Fruit fly (Drosophila melanogaster) whole organism, adult: ENCODE results near the gene CG34163.

Experiments used
- CG11617 ChIP-seq: fragments of 200-800 bp; sonication (Bioruptor generic); optimal IDR thresholded peaks from 2 replicates; lab custom pipeline; 2017; ENCODE audit warnings: mild to moderate bottlenecking, missing biosample characterization, missing genetic modification reagents, missing genetic modification characterization
- CG12768 ChIP-seq: fragments of 200-800 bp; sonication (Bioruptor generic); optimal IDR thresholded peaks from 2 replicates; lab custom pipeline; 2017; ENCODE audit warnings: missing biosample characterization, missing genetic modification characterization, mild to moderate bottlenecking, moderate library complexity, missing genetic modification reagents
- CG14711 ChIP-seq: fragments of 200-800 bp; sonication (Bioruptor generic); optimal IDR thresholded peaks from 2 replicates; lab custom pipeline; 2018; ENCODE audit warnings: missing biosample characterization, mild to moderate bottlenecking, missing genetic modification characterization, moderate library complexity
- CG1620 ChIP-seq: fragments of 200-800 bp; sonication (Bioruptor generic); optimal IDR thresholded peaks from 2 replicates; lab custom pipeline; 2016; ENCODE audit warnings: missing biosample characterization, missing genetic modification characterization
- CG33017 ChIP-seq: fragments of 200-800 bp; sonication (Bioruptor generic); optimal IDR thresholded peaks from 2 replicates; lab custom pipeline; 2018; ENCODE audit warnings: missing biosample characterization, mild to moderate bottlenecking, missing genetic modification characterization, moderate library complexity
- CG5204 ChIP-seq: fragments of 200-800 bp; sonication (Bioruptor generic); optimal IDR thresholded peaks from 2 replicates; lab custom pipeline; 2016; ENCODE audit warnings: missing biosample characterization, missing genetic modification characterization
- CG7045 ChIP-seq: fragments of 200-800 bp; sonication (Bioruptor generic); optimal IDR thresholded peaks from 2 replicates; lab custom pipeline; 2017; ENCODE audit warnings: missing biosample characterization, mild to moderate bottlenecking, missing genetic modification characterization
- CG7101 ChIP-seq: fragments of 200-800 bp; sonication (Bioruptor generic); optimal IDR thresholded peaks from 2 replicates; lab custom pipeline; 2018; ENCODE audit warnings: missing biosample characterization, mild to moderate bottlenecking, missing genetic modification characterization, moderate library complexity
- Clk ChIP-seq: fragments of 200-800 bp; sonication (Bioruptor generic); optimal IDR thresholded peaks from 2 replicates; lab custom pipeline; 2017; ENCODE audit warnings: missing biosample characterization, missing genetic modification characterization
- Crg-1 ChIP-seq: fragments of 200-800 bp; sonication (Bioruptor generic); optimal IDR thresholded peaks from 2 replicates; lab custom pipeline; 2016; ENCODE audit warnings: missing biosample characterization, missing genetic modification characterization
- Hr96 ChIP-seq: fragments of 200-800 bp; sonication (Bioruptor generic); optimal IDR thresholded peaks from 2 replicates; lab custom pipeline; 2016; ENCODE audit warnings: missing biosample characterization, missing genetic modification characterization
- Mnt ChIP-seq: fragments of 200-800 bp; sonication (Bioruptor generic); optimal IDR thresholded peaks from 2 replicates; lab custom pipeline; 2016; ENCODE audit warnings: missing biosample characterization, mild to moderate bottlenecking, missing genetic modification characterization
- bab1 ChIP-seq: fragments of 200-800 bp; sonication (Bioruptor generic); optimal IDR thresholded peaks from 3 replicates; lab custom pipeline; 2019; ENCODE audit warnings: missing biosample characterization, mild to moderate bottlenecking, missing genetic modification characterization, moderate library complexity
- cic ChIP-seq: fragments of 200-800 bp; sonication (Bioruptor generic); optimal IDR thresholded peaks from 2 replicates; lab custom pipeline; 2017; ENCODE audit warnings: missing biosample characterization, mild to moderate bottlenecking, missing genetic modification characterization, moderate library complexity
- cnc ChIP-seq, 2 experiments: fragments of >200 bp; optimal IDR thresholded peaks; 2 replicates each; lab custom pipeline; 2017
- kay ChIP-seq: fragments of 200-800 bp; sonication (Bioruptor generic); peaks from one replicate; lab custom pipeline; 2016; ENCODE audit warnings: missing biosample characterization, missing genetic modification characterization, borderline replicate concordance
- ovo ChIP-seq: fragments of 200-800 bp; sonication (Bioruptor generic); optimal IDR thresholded peaks from 2 replicates; lab custom pipeline; 2016; ENCODE audit warnings: missing biosample characterization, missing genetic modification characterization
- pad ChIP-seq: fragments of 200-800 bp; sonication (Bioruptor generic); optimal IDR thresholded peaks from 3 replicates; lab custom pipeline; 2017; ENCODE audit warnings: missing biosample characterization, missing genetic modification characterization, mild to moderate bottlenecking, moderate library complexity, missing genetic modification reagents
- tj ChIP-seq: fragments of 200-800 bp; sonication (Bioruptor generic); optimal IDR thresholded peaks from 3 replicates; lab custom pipeline; 2017; ENCODE audit warnings: missing biosample characterization, mild to moderate bottlenecking, missing genetic modification characterization, moderate library complexity
- toe ChIP-seq: fragments of 200-800 bp; sonication (Bioruptor generic); optimal IDR thresholded peaks from 2 replicates; lab custom pipeline; 2016; ENCODE audit warnings: missing biosample characterization, missing genetic modification characterization

Gene CG34163

DNA sequence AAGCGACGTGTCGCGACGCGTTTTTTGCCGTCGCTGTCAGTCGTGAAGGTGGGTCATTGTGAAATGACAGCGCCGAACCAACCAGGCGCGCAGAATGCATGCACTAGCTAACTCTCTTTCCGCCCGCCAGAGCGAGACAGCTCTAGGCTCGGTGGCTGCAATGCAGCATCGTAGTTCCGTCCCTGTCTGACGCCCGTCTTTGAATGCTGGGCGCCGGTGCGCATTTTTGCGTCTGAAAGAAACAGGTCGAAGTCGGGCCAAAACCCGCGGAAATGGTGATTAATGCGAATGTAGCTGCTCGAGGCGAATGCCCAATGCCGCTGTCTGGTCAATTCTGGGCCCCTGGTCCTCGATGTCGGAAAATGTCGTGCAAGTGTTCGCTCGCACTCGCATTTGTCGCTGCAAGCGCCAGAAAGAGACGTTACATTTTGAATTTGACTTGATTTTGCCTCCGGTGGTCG is 19.3 kb downstream of the CG34163 start:
- TF ChIP-seq CG12768 (GFP tag; lab: Kevin White, UChicago), result peak; percentile 91
- peak; percentile 48 for TF ChIP-seq CG7101 (tag; lab: Kevin White, UChicago)
- no peak for TF ChIP-seq cnc (optimal IDR thresholded peaks at IDR 0.05; lab: Kevin White, UChicago)
- peak; percentile 81 for TF ChIP-seq Clk (GFP tag; lab: Kevin White, UChicago)
- TF ChIP-seq CG11617 (GFP tag; lab: Kevin White, UChicago), result peak; percentile 69
- peak; percentile 67 for TF ChIP-seq tj (GFP tag; lab: Kevin White, UChicago)
- TF ChIP-seq CG5204 (GFP tag; lab: Kevin White, UChicago), result peak; percentile 11
- TF ChIP-seq Hr96 (GFP tag; lab: Kevin White, UChicago), result peak; percentile 87
- peak; percentile 63 for TF ChIP-seq CG33017 (tag; lab: Kevin White, UChicago)
- TF ChIP-seq CG1620 (GFP tag; lab: Kevin White, UChicago), result peak; percentile 57
- TF ChIP-seq CG14711, result peak; percentile 55
- peak; percentile 70 for TF ChIP-seq CG7045 (GFP tag; lab: Kevin White, UChicago)
- TF ChIP-seq toe (GFP tag; lab: Kevin White, UChicago), result peak; percentile 73
- TF ChIP-seq ovo (GFP tag; lab: Kevin White, UChicago), result peak; percentile 88
- peak; percentile 21 for TF ChIP-seq Crg-1 (GFP tag; lab: Kevin White, UChicago)
- peak; percentile 91 for TF ChIP-seq Mnt (GFP tag; lab: Kevin White, UChicago)
- TF ChIP-seq pad, result peak; percentile 78
- peak; percentile 97 for TF ChIP-seq cic (GFP tag; lab: Kevin White, UChicago)
- peak; percentile 95 for TF ChIP-seq kay
- TF ChIP-seq bab1, result peak; percentile 92

DNA sequence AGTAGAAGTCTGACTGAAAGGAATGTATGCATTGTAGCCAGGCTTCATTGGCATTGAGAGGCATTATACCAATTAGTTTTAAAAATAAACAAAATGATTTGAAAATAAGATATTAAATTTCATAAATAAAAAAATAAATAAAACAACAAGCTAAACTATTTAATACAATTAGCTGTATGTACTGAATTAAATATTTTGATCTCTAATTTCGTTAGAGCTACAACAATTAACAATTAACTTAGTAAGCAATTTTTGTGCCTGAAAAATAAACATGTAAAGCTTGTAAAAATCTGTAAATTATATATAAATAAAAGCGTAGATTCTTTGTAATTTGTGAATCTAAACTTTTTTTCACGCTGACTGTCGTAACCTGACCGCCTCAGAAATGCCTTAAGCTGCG is 19.8 kb downstream of the CG34163 start, which contains the start of gene Rh5:
TSS of gene Rh5 (plus strand) at position 301 of the 400 bp plus-strand sequence.
- TF ChIP-seq Mnt (GFP tag; lab: Kevin White, UChicago), result no peak
- no peak for TF ChIP-seq toe (GFP tag; lab: Kevin White, UChicago)
- no peak for TF ChIP-seq Clk (GFP tag; lab: Kevin White, UChicago)
- no peak for TF ChIP-seq Hr96 (GFP tag; lab: Kevin White, UChicago)
- TF ChIP-seq kay, result peak; percentile 17
- TF ChIP-seq CG14711, result no peak

DNA sequence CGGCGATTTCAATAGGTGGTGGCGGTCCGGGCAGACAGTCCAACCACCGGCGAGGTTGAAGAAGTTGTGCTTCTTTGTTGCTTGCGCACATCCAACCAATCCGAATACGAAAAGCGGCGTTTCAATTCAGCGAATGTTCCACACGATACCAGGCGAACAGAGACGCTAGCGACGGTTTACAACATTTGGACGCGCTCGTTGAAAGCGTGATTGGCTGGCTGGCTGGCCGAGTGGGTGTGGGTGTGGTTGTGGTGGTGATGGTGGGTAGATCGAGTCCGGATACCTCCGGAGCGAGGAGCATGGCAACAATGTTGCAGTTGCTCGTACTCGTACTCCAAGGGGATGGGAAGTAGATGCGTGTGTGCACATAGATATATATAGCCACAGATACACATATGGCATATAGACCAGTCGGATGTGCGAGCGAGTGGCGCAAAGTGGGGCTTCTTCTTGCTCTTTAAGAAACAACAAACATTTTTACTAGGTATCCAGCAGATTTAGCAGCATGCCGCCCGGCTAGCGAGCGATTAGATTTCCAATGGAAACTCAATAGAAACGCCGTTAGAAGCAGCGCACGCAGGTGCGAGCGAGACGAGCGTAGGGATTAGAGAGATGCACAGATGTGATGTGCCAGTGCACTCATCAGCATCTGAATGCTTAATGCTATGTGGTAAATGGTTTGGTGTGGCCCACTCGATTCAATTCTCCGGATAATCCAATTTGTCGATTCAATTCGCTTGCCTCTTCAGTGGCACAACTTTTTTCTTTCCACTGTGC is 22.2 kb downstream of the CG34163 start:
- peak; percentile 54 for TF ChIP-seq bab1
- no peak for TF ChIP-seq CG7045 (GFP tag; lab: Kevin White, UChicago)
- peak; percentile 88 for TF ChIP-seq CG12768 (GFP tag; lab: Kevin White, UChicago)
- peak; percentile 13 for TF ChIP-seq tj (GFP tag; lab: Kevin White, UChicago)
- peak; percentile 85 for TF ChIP-seq pad
- peak; percentile 65 for TF ChIP-seq Hr96 (GFP tag; lab: Kevin White, UChicago)
- TF ChIP-seq cic (GFP tag; lab: Kevin White, UChicago), result peak; percentile 89
- no peak for TF ChIP-seq Clk (GFP tag; lab: Kevin White, UChicago)
- TF ChIP-seq CG33017 (tag; lab: Kevin White, UChicago), result no peak
- peak; percentile 99 for TF ChIP-seq ovo (GFP tag; lab: Kevin White, UChicago)
- TF ChIP-seq Crg-1 (GFP tag; lab: Kevin White, UChicago), result peak; percentile 20
- TF ChIP-seq CG5204 (GFP tag; lab: Kevin White, UChicago), result no peak
- TF ChIP-seq kay, result no peak
- peak; percentile 33 for TF ChIP-seq CG7101 (tag; lab: Kevin White, UChicago)
- peak; percentile 88 for TF ChIP-seq Mnt (GFP tag; lab: Kevin White, UChicago)
- peak; percentile 59 for TF ChIP-seq CG14711
- peak; percentile 50 for TF ChIP-seq CG11617 (GFP tag; lab: Kevin White, UChicago)
- peak; percentile 46 for TF ChIP-seq toe (GFP tag; lab: Kevin White, UChicago)
- no peak for TF ChIP-seq CG1620 (GFP tag; lab: Kevin White, UChicago)
- TF ChIP-seq cnc (optimal IDR thresholded peaks at IDR 0.05; lab: Kevin White, UChicago), result no peak

DNA sequence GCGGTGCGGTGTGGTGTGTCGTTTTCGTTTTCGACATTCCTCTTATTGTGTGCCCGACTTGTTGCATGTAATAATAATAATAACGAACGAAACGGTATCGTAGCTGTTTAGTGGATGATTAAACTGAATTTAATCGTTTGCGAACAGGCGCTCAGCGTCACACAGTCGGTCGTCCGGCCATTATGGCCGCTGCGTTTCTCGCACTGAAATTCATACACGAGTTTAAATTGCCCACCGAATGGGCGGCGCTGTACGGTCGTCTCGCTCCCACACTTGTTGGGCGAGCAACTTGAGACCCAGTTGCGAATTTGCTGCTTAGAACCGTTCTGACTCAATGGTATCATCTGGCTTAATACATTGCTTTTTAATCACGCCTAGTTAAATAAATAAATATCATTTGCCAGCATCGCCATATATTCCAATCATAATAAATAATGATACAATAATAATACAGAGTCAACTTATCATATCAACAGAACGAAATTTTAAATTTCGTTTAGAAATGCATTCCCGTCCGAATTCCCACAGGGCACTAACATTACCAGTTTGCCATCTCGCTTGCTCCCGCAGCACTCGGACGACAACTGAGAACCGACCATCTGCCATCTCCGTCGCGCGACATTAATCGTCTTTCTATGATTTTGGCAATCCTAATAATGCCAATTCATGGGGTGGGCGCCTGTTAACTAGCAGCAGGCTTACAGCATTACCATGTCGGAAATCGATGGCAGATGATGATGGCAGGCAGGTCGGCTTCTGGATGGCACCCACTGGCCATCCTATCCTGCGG is 23.0 kb downstream of the CG34163 start:
- TF ChIP-seq CG33017 (tag; lab: Kevin White, UChicago) (peak; percentile 94), CG14711 (peak; percentile 81), Hr96 (GFP tag; lab: Kevin White, UChicago) (peak; percentile 83), kay (peak; percentile 99), Crg-1 (GFP tag; lab: Kevin White, UChicago) (peak; percentile 71), CG11617 (GFP tag; lab: Kevin White, UChicago) (peak; percentile 88), cic (GFP tag; lab: Kevin White, UChicago) (peak; percentile 33), toe (GFP tag; lab: Kevin White, UChicago) (peak; percentile 88), bab1 (peak; percentile 81), tj (GFP tag; lab: Kevin White, UChicago) (peak; percentile 62), ovo (GFP tag; lab: Kevin White, UChicago) (peak; percentile 55), CG1620 (GFP tag; lab: Kevin White, UChicago) (peak; percentile 82), CG5204 (GFP tag; lab: Kevin White, UChicago) (peak; percentile 93), Clk (GFP tag; lab: Kevin White, UChicago) (peak; percentile 87), Mnt (GFP tag; lab: Kevin White, UChicago) (peak; percentile 66), cnc (optimal IDR thresholded peaks at IDR 0.05; lab: Kevin White, UChicago) (peak; percentile 81 to 82), CG12768 (GFP tag; lab: Kevin White, UChicago) (peak; percentile 85), pad (peak; percentile 83), CG7101 (tag; lab: Kevin White, UChicago) (peak; percentile 93), CG7045 (GFP tag; lab: Kevin White, UChicago) (peak; percentile 89)
